Worm (Caenorhabditis elegans) whole organism, L1 larva: ENCODE data around the gene lgc-37.

ENCODE experiments used
- blmp-1 ChIP-seq: fragments of 150-350 bp; optimal IDR thresholded peaks from 2 replicates; lab custom pipeline; 2014; ENCODE audit warnings: missing biosample characterization, missing genetic modification characterization
- ces-1 ChIP-seq: fragments of 150-350 bp; optimal IDR thresholded peaks from 2 replicates; lab custom pipeline; 2014; ENCODE audit warnings: missing biosample characterization, missing genetic modification reagents, missing genetic modification characterization
- elt-3 ChIP-seq, 6 experiments: fragments of 150-350 bp in 1 of 6; sonication (generic microtip); optimal IDR thresholded peaks; 2 replicates each; lab custom pipeline; 2017 to 2018; ENCODE audit warnings: missing biosample characterization in 6 of 6, missing genetic modification characterization in 6 of 6, inconsistent platforms in 1 of 6
- lin-39 ChIP-seq: fragments of 150-350 bp; optimal IDR thresholded peaks from 2 replicates; lab custom pipeline; 2014; ENCODE audit warnings: missing biosample characterization, missing genetic modification reagents, missing genetic modification characterization
- mab-9 ChIP-seq: fragments of 200-800 bp; sonication (Bioruptor generic); IDR thresholded peaks from 2 replicates; pipeline ENCODE4 v1.3.6; 2022; ENCODE audit warnings: missing genetic modification reagents, missing genetic modification characterization, missing compliant biosample characterization
- mdl-1 ChIP-seq, 2 experiments: fragments of 150-350 bp; optimal IDR thresholded peaks; 2 replicates each; lab custom pipeline; 2014 to 2017; ENCODE audit warnings: missing biosample characterization in 2 of 2, missing genetic modification characterization in 2 of 2, inconsistent platforms in 1 of 2
- nhr-11 ChIP-seq: fragments of 150-350 bp; optimal IDR thresholded peaks from 2 replicates; lab custom pipeline; 2014; ENCODE audit warnings: missing biosample characterization, missing genetic modification characterization
- nhr-237 ChIP-seq: fragments of 150-350 bp; optimal IDR thresholded peaks from 2 replicates; lab custom pipeline; 2014; ENCODE audit warnings: missing biosample characterization, missing genetic modification characterization
- nhr-77 ChIP-seq: fragments of 150-350 bp; optimal IDR thresholded peaks from 2 replicates; lab custom pipeline; 2014; ENCODE audit warnings: missing biosample characterization, missing genetic modification characterization
- nhr-90 ChIP-seq: sonication (generic microtip); optimal IDR thresholded peaks from 2 replicates; lab custom pipeline; 2016; ENCODE audit warnings: mild to moderate bottlenecking, missing genetic modification characterization, missing compliant biosample characterization; ENCODE audit not compliant: poor library complexity
- sox-4 ChIP-seq: sonication (generic microtip); optimal IDR thresholded peaks from 2 replicates; lab custom pipeline; 2016; ENCODE audit warnings: missing genetic modification characterization, missing compliant biosample characterization

DNA sequence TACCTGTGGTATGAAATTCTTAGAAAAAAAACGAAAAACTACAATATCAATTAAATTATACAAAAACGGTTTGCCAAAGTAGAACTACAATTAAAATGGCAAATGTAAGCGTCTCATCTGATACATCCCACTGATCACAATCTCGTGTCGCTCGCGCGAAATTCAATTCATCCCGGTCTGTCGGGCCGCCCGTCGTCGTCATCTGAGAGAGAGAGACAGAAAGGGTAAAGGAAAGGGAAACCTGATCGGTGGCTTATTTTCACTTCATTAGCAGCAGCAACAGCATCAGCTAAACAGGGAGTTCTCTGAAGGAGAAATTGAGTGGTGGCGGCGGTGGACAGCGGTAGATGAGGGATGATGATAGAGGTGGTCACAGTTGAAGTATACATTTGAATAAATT lies 15.6 kb downstream of the lgc-37 start:
- TF ChIP-seq nhr-77 (no peak), mdl-1 (tag; optimal IDR thresholded peaks at IDR 0.05; lab: Kevin White, UChicago) (no peak), ces-1 (no peak), elt-3 (tag; optimal IDR thresholded peaks at IDR 0.05; lab: Kevin White, UChicago) (no peak), nhr-90 (tag; lab: Kevin White, UChicago) (no peak), mab-9 (no peak), blmp-1 (tag; lab: Kevin White, UChicago) (peak; percentile 100), nhr-237 (no peak), sox-4 (tag; lab: Kevin White, UChicago) (no peak), nhr-11 (tag; lab: Kevin White, UChicago) (no peak), lin-39 (tag; lab: Kevin White, UChicago) (no peak)
